Worm (Caenorhabditis elegans): ENCODE data around the gene Y70C5A.4.
"Not testable (repeated sequence)": the region's sequence is repeated elsewhere in the genome, so short reads cannot be mapped to it uniquely, and the experiment has no call there.

- TF ChIP-seq madf-5 (GFP tag; IDR thresholded peaks at IDR 0.05); pha-4 (GFP tag; IDR thresholded peaks at IDR 0.05); pha-4 (tag; optimal IDR thresholded peaks at IDR 0.05); nhr-237 (tag; optimal IDR thresholded peaks at IDR 0.05); duxl-1 (tag; optimal IDR thresholded peaks at IDR 0.05; ENCODE audit: poor library complexity): not testable (repeated sequence)
These were observed 43.3 kb downstream of the Y70C5A.4 start, which contains the start of gene Y70C5B.2 for ce11 chrV:16660816-16661215.

All from whole organism, L4 larva.